Worm (Caenorhabditis elegans) whole organism, early embryonic: ENCODE data around the gene F52D10.2.

Source experiments
- B0310.2 ChIP-seq: sonication (generic microtip); optimal IDR thresholded peaks from 2 replicates; lab custom pipeline; 2016; ENCODE audit warnings: mild to moderate bottlenecking, missing genetic modification characterization, missing compliant biosample characterization
- F13C5.2 ChIP-seq: sonication (generic microtip); optimal IDR thresholded peaks from 2 replicates; lab custom pipeline; 2017; ENCODE audit warnings: mild to moderate bottlenecking, missing genetic modification characterization, inconsistent platforms, missing compliant biosample characterization
- aly-1 ChIP-seq: sonication (generic microtip); optimal IDR thresholded peaks from 2 replicates; lab custom pipeline; 2016; ENCODE audit warnings: missing genetic modification characterization, missing compliant biosample characterization
- ama-1 ChIP-seq: fragments of 150-350 bp; optimal IDR thresholded peaks from 2 replicates; lab custom pipeline; 2014
- ceh-13 ChIP-seq: fragments of 200-800 bp; sonication (Bioruptor generic); optimal IDR thresholded peaks from 2 replicates; lab custom pipeline; 2018; ENCODE audit warnings: mild to moderate bottlenecking, missing genetic modification characterization, missing compliant biosample characterization
- ceh-36 ChIP-seq: sonication (generic microtip); optimal IDR thresholded peaks from 2 replicates; lab custom pipeline; 2016; ENCODE audit warnings: missing genetic modification characterization, inconsistent platforms, missing compliant biosample characterization
- ets-7 ChIP-seq: sonication (generic microtip); optimal IDR thresholded peaks from 2 replicates; lab custom pipeline; 2016; ENCODE audit warnings: missing genotype, missing genetic modification characterization, missing compliant biosample characterization
- flt-1 ChIP-seq: fragments of 200-800 bp; sonication (Bioruptor generic); IDR thresholded peaks from 2 replicates; pipeline ENCODE4 v1.3.6; 2022; ENCODE audit warnings: missing genetic modification characterization, missing compliant biosample characterization
- hmbx-1 ChIP-seq: sonication (generic microtip); optimal IDR thresholded peaks from 2 replicates; lab custom pipeline; 2016; ENCODE audit warnings: mild to moderate bottlenecking, missing genetic modification characterization, missing compliant biosample characterization
- hmg-4 ChIP-seq: fragments of 200-800 bp; sonication (Bioruptor generic); optimal IDR thresholded peaks from 2 replicates; lab custom pipeline; 2018; ENCODE audit warnings: mild to moderate bottlenecking, missing genetic modification characterization, missing compliant biosample characterization
- hnd-1 ChIP-seq: sonication (generic microtip); optimal IDR thresholded peaks from 2 replicates; lab custom pipeline; 2016; ENCODE audit warnings: missing genetic modification characterization, missing compliant biosample characterization
- pes-1 ChIP-seq: fragments of 200-800 bp; sonication (Bioruptor generic); IDR thresholded peaks from 2 replicates; pipeline ENCODE4 v1.3.6; 2022; ENCODE audit warnings: missing genetic modification reagents, missing genetic modification characterization, missing compliant biosample characterization
- scrt-1 ChIP-seq: fragments of 200-800 bp; sonication (Bioruptor generic); IDR thresholded peaks from 2 replicates; pipeline ENCODE4 v1.3.6; 2022; ENCODE audit warnings: missing genetic modification characterization, missing compliant biosample characterization
- sea-1 ChIP-seq: fragments of 200-800 bp; sonication (Bioruptor generic); conservative IDR thresholded peaks from 2 replicates; pipeline ENCODE4 v1.3.6; 2022; ENCODE audit warnings: missing genetic modification characterization, missing compliant biosample characterization
- tbx-11 ChIP-seq: fragments of 200-800 bp; sonication (Bioruptor generic); IDR thresholded peaks from 2 replicates; pipeline ENCODE4 v1.3.6; 2022; ENCODE audit warnings: missing genetic modification characterization, missing compliant biosample characterization
- tbx-37 ChIP-seq: fragments of 200-800 bp; sonication (Bioruptor generic); conservative IDR thresholded peaks from 2 replicates; pipeline ENCODE4 v1.3.6; 2022; ENCODE audit warnings: missing genetic modification reagents, missing genetic modification characterization, missing compliant biosample characterization
- tra-4 ChIP-seq: sonication (generic microtip); optimal IDR thresholded peaks from 2 replicates; lab custom pipeline; 2017; ENCODE audit warnings: missing genetic modification characterization, missing compliant biosample characterization

The F52D10.2 gene

ce11 chrX:11627013-11627412, 35.5 kb upstream of the F52D10.2 start, which contains the start of gene twk-44:
twk-44 (minus strand) TSS chrX:11627113.
- no peak for TF ChIP-seq ama-1 (lab: Kevin White, UChicago)
- TF ChIP-seq F13C5.2 (tag; lab: Kevin White, UChicago) = no peak
- no peak for TF ChIP-seq hmbx-1
- TF ChIP-seq scrt-1 (GFP tag; lab: Robert Waterston, UW) = no peak
- TF ChIP-seq hmg-4 (GFP tag; lab: Kevin White, UChicago) = no peak
- TF ChIP-seq tbx-11 (GFP tag; lab: Robert Waterston, UW) = no peak
- no peak for TF ChIP-seq tra-4 (tag; lab: Kevin White, UChicago)
- no peak for TF ChIP-seq hnd-1 (tag; lab: Kevin White, UChicago)
- TF ChIP-seq pes-1 (GFP tag; lab: Robert Waterston, UW) = no peak
- no peak for TF ChIP-seq flt-1
- TF ChIP-seq aly-1 (tag; lab: Kevin White, UChicago) = no peak
- TF ChIP-seq sea-1 (GFP tag; lab: Robert Waterston, UW) = no peak

- TF ChIP-seq flt-1 = no peak
- no peak for TF ChIP-seq sea-1 (GFP tag; lab: Robert Waterston, UW)
- TF ChIP-seq ceh-13 (GFP tag; lab: Kevin White, UChicago) = no peak
- no peak for TF ChIP-seq ama-1 (lab: Kevin White, UChicago)
- no peak for TF ChIP-seq ceh-36 (tag; lab: Kevin White, UChicago)
- no peak for TF ChIP-seq B0310.2
- no peak for TF ChIP-seq tra-4 (tag; lab: Kevin White, UChicago)
- TF ChIP-seq ets-7 (tag; lab: Kevin White, UChicago) = no peak
- TF ChIP-seq F13C5.2 (tag; lab: Kevin White, UChicago) = no peak
- no peak for TF ChIP-seq hmbx-1
- TF ChIP-seq hmg-4 (GFP tag; lab: Kevin White, UChicago) = no peak
- no peak for TF ChIP-seq scrt-1 (GFP tag; lab: Robert Waterston, UW)
- TF ChIP-seq tbx-37 (GFP tag; lab: Robert Waterston, UW) = no peak
- TF ChIP-seq tbx-11 (GFP tag; lab: Robert Waterston, UW) = no peak
- TF ChIP-seq aly-1 (tag; lab: Kevin White, UChicago) = no peak
- no peak for TF ChIP-seq hnd-1 (tag; lab: Kevin White, UChicago)
- TF ChIP-seq pes-1 (GFP tag; lab: Robert Waterston, UW) = no peak
Observed at ce11 chrX:11624621-11625020, 33.1 kb upstream of the F52D10.2 start.

- no peak for TF ChIP-seq pes-1 (GFP tag; lab: Robert Waterston, UW)
- no peak for TF ChIP-seq scrt-1 (GFP tag; lab: Robert Waterston, UW)
- TF ChIP-seq ets-7 (tag; lab: Kevin White, UChicago) = no peak
- TF ChIP-seq hmg-4 (GFP tag; lab: Kevin White, UChicago) = no peak
Observed at ce11 chrX:11623442-11623841, 31.9 kb upstream of the F52D10.2 start.

- no peak for TF ChIP-seq F13C5.2 (tag; lab: Kevin White, UChicago)
Observed at ce11 chrX:11621997-11622396, 30.5 kb upstream of the F52D10.2 start, which contains the start of gene sto-3. sto-3 (minus strand) TSS chrX:11622097.

- TF ChIP-seq tbx-11 (GFP tag; lab: Robert Waterston, UW) = no peak
- TF ChIP-seq scrt-1 (GFP tag; lab: Robert Waterston, UW) = no peak
- TF ChIP-seq hmg-4 (GFP tag; lab: Kevin White, UChicago) = no peak
- TF ChIP-seq hnd-1 (tag; lab: Kevin White, UChicago) = no peak
- TF ChIP-seq ceh-36 (tag; lab: Kevin White, UChicago) = no peak
- no peak for TF ChIP-seq flt-1
- TF ChIP-seq pes-1 (GFP tag; lab: Robert Waterston, UW) = no peak
- TF ChIP-seq B0310.2 = no peak
Observed at ce11 chrX:11617387-11617786, 25.9 kb upstream of the F52D10.2 start, which contains the start of gene F52D10.4. F52D10.4 (plus strand) TSS chrX:11617470.

ce11 chrX:11608110-11608759, 16.7 kb upstream of the F52D10.2 start:
- TF ChIP-seq hmg-4 (GFP tag; lab: Kevin White, UChicago) (no peak), ets-7 (tag; lab: Kevin White, UChicago) (no peak)

ce11 chrX:11607500-11607823, 15.9 kb upstream of the F52D10.2 start:
- TF ChIP-seq scrt-1 (GFP tag; lab: Robert Waterston, UW) (no peak), ceh-36 (tag; lab: Kevin White, UChicago) (no peak)

ce11 chrX:11606815-11607499, 15.4 kb upstream of the F52D10.2 start:
- TF ChIP-seq tra-4 (tag; lab: Kevin White, UChicago) (no peak), B0310.2 (no peak), aly-1 (tag; lab: Kevin White, UChicago) (no peak), ceh-13 (GFP tag; lab: Kevin White, UChicago) (no peak), sea-1 (GFP tag; lab: Robert Waterston, UW) (no peak), tbx-37 (GFP tag; lab: Robert Waterston, UW) (no peak), pes-1 (GFP tag; lab: Robert Waterston, UW) (no peak), hnd-1 (tag; lab: Kevin White, UChicago) (no peak), F13C5.2 (tag; lab: Kevin White, UChicago) (no peak), flt-1 (no peak), scrt-1 (GFP tag; lab: Robert Waterston, UW) (no peak)
